Fruit fly (Drosophila melanogaster): Measurements from ENCODE around the gene LSm-4.

The LSm-4 gene

dm6 chr2L:10386208-10386805 is 18.7 kb downstream of the LSm-4 start, which contains the start of the genes Cdk1 and mRpS7 (continued):
- TF ChIP-seq CG4328 (GFP tag; optimal IDR thresholded peaks at IDR 0.05) (no peak), bsh (GFP tag; optimal IDR thresholded peaks at IDR 0.05) (peak in 1 of 2 experiments; percentile 75), CG1603 (tag; optimal IDR thresholded peaks at IDR 0.05) (peak; percentile 98), org-1 (GFP tag; optimal IDR thresholded peaks at IDR 0.05) (no peak), CG2875 (GFP tag; optimal IDR thresholded peaks at IDR 0.05) (peak; percentile 27), gcm (GFP tag; optimal IDR thresholded peaks at IDR 0.05) (peak; percentile 66), CG1647 (GFP tag; optimal IDR thresholded peaks at IDR 0.05) (no peak), CG11723 (GFP tag; optimal IDR thresholded peaks at IDR 0.05) (peak; percentile 86), CG2889 (GFP tag; IDR thresholded peaks at IDR 0.05) (peak; percentile 13; the same call in 1 of the 3 replicates), CG1529 (GFP tag; optimal IDR thresholded peaks at IDR 0.05) (peak; percentile 45), dimm (GFP tag; IDR thresholded peaks at IDR 0.05) (no peak), en (GFP tag; optimal IDR thresholded peaks at IDR 0.05) (no peak), Hr3 (GFP tag; optimal IDR thresholded peaks at IDR 0.05) (peak; percentile 80), sd (tag; optimal IDR thresholded peaks at IDR 0.05) (peak; percentile 59), nom (GFP tag; optimal IDR thresholded peaks at IDR 0.05) (no peak), onecut (GFP tag; IDR thresholded peaks at IDR 0.05) (0 out of 2 replicates have a peak, but pooled peaks have one; percentile 12), Drgx (GFP tag; IDR thresholded peaks at IDR 0.05) (peak; percentile 53; the same call in 1 of the 2 replicates), Mad (GFP tag; optimal IDR thresholded peaks at IDR 0.05) (peak; percentile 40), ERR (GFP tag; optimal IDR thresholded peaks at IDR 0.05) (no peak), Eip74EF (GFP tag; optimal IDR thresholded peaks at IDR 0.05) (peak in 1 of 2 experiments; percentile 38), NFAT (GFP tag; IDR thresholded peaks at IDR 0.05) (no peak), NC2α (GFP tag; optimal IDR thresholded peaks at IDR 0.05) (no peak), pum (GFP tag; optimal IDR thresholded peaks at IDR 0.05) (peak; percentile 56), ken (GFP tag; IDR thresholded peaks at IDR 0.05) (peak; percentile 66; the same call in 2 of the 3 replicates), CG15073 (GFP tag; optimal IDR thresholded peaks at IDR 0.05) (no peak), Mrtf (GFP tag; IDR thresholded peaks at IDR 0.05) (no peak; the same call in 2 of the 3 replicates), tx (GFP tag; optimal IDR thresholded peaks at IDR 0.05) (peak; percentile 44), wdn (GFP tag; IDR thresholded peaks at IDR 0.05) (no peak), hkb (optimal IDR thresholded peaks at IDR 0.05) (no peak), hkb (GFP tag; IDR thresholded peaks at IDR 0.05) (peak; percentile 82), cas (GFP tag; IDR thresholded peaks at IDR 0.05) (no peak), CG2129 (GFP tag; IDR thresholded peaks at IDR 0.05; ENCODE audit: partially characterized antibody) (no peak), CG2116 (GFP tag; optimal IDR thresholded peaks at IDR 0.05) (peak; percentile 84), CG7271 (tag; optimal IDR thresholded peaks at IDR 0.05) (peak; percentile 37), danr (GFP tag; IDR thresholded peaks at IDR 0.05) (no peak), ewg (GFP tag; optimal IDR thresholded peaks at IDR 0.05) (peak; percentile 52), CG13123 (GFP tag; optimal IDR thresholded peaks at IDR 0.05) (peak; percentile 46), CG14441 (GFP tag; IDR thresholded peaks at IDR 0.05) (peak; percentile 74), Ada2b (GFP tag; IDR thresholded peaks at IDR 0.05) (peak; percentile 50; the same call in 1 of the 2 replicates), nerfin-2 (GFP tag; IDR thresholded peaks at IDR 0.05; ENCODE audit: partially characterized antibody) (no peak), crp (GFP tag; optimal IDR thresholded peaks at IDR 0.05) (peak in 1 of 2 experiments; percentile 35), CG13624 (GFP tag; optimal IDR thresholded peaks at IDR 0.05) (peak; percentile 63), CG12659 (GFP tag; optimal IDR thresholded peaks at IDR 0.05) (peak; percentile 76), fd64A (GFP tag; optimal IDR thresholded peaks at IDR 0.05) (no peak), ranshi (GFP tag; IDR thresholded peaks at IDR 0.05) (0 out of 2 replicates have a peak, but pooled peaks have one; percentile 68), Hr39 (optimal IDR thresholded peaks at IDR 0.05) (no peak), CG15269 (tag; optimal IDR thresholded peaks at IDR 0.05) (peak; percentile 83), pan (optimal IDR thresholded peaks at IDR 0.05) (no peak), pan (GFP tag; optimal IDR thresholded peaks at IDR 0.05 in 1 of 2, IDR thresholded peaks at IDR 0.05 in 1 of 2) (peak in 1 of 2 experiments; percentile 82), Pdp1 (GFP tag; optimal IDR thresholded peaks at IDR 0.05) (peak in 1 of 2 experiments; percentile 56)

Data from whole organism, embryonic.